Fruit fly (Drosophila melanogaster) whole organism, embryonic: ENCODE measurements around the gene Chd64.
A peak's percentile ranks its signal among the peaks of the same experiment; 100 is the strongest.

Experiments used
- Ada2b ChIP-seq: fragments of 200-800 bp; sonication (Bioruptor generic); IDR thresholded peaks from 2 replicates; pipeline ENCODE4 v1.3.6; 2022; ENCODE audit warnings: missing biosample characterization, missing genetic modification characterization
- Bgb ChIP-seq: fragments of 200-800 bp; sonication (Bioruptor generic); IDR thresholded peaks from 2 replicates; pipeline ENCODE4 v1.3.6; 2022; ENCODE audit warnings: missing biosample characterization, missing genetic modification characterization; ENCODE audit not compliant: partially characterized antibody
- CG10267 ChIP-seq: fragments of 200-800 bp; sonication (Bioruptor generic); optimal IDR thresholded peaks from 2 replicates; lab custom pipeline; 2018; ENCODE audit warnings: missing biosample characterization, mild to moderate bottlenecking, missing genetic modification characterization, moderate library complexity
- CG10565 ChIP-seq: fragments of 200-800 bp; sonication (Bioruptor generic); optimal IDR thresholded peaks from 3 replicates; lab custom pipeline; 2016; ENCODE audit warnings: missing biosample characterization, mild to moderate bottlenecking, missing genetic modification characterization
- CG12071 ChIP-seq: fragments of 200-800 bp; sonication (Bioruptor generic); optimal IDR thresholded peaks from 3 replicates; lab custom pipeline; 2018; ENCODE audit warnings: missing biosample characterization, mild to moderate bottlenecking, missing genetic modification characterization
- CG12155 ChIP-seq: fragments of 200-800 bp; sonication (Bioruptor generic); optimal IDR thresholded peaks from 3 replicates; lab custom pipeline; 2016; ENCODE audit warnings: missing biosample characterization, missing genetic modification characterization
- CG13287 ChIP-seq: fragments of 200-800 bp; sonication (Bioruptor generic); IDR thresholded peaks from 2 replicates; pipeline ENCODE4 v1.3.6; 2022; ENCODE audit warnings: missing biosample characterization, missing genetic modification characterization; ENCODE audit not compliant: partially characterized antibody
- CG14441 ChIP-seq: fragments of 200-800 bp; sonication (Bioruptor generic); IDR thresholded peaks from 2 replicates; pipeline ENCODE4 v1.3.6; 2022; ENCODE audit warnings: missing biosample characterization, missing genetic modification characterization
- CG15601 ChIP-seq: fragments of 200-800 bp; sonication (Bioruptor generic); optimal IDR thresholded peaks from 3 replicates; lab custom pipeline; 2019; ENCODE audit warnings: missing biosample characterization, mild to moderate bottlenecking, missing genetic modification characterization, moderate library complexity
- CG17186 ChIP-seq: fragments of 200-800 bp; sonication (Bioruptor generic); optimal IDR thresholded peaks from 3 replicates; lab custom pipeline; 2017; ENCODE audit warnings: missing biosample characterization, missing genetic modification reagents, missing genetic modification characterization
- CG17385 ChIP-seq: fragments of 200-800 bp; sonication (Bioruptor generic); optimal IDR thresholded peaks from 3 replicates; lab custom pipeline; 2018; ENCODE audit warnings: missing biosample characterization, mild to moderate bottlenecking, missing genetic modification characterization
- CG2116 ChIP-seq: fragments of 200-800 bp; sonication (Bioruptor generic); optimal IDR thresholded peaks from 3 replicates; lab custom pipeline; 2018; ENCODE audit warnings: missing biosample characterization, mild to moderate bottlenecking, missing genetic modification characterization
- CG31224 ChIP-seq: fragments of 200-800 bp; sonication (Bioruptor generic); IDR thresholded peaks from 2 replicates; pipeline ENCODE4 v1.3.6; 2022; ENCODE audit warnings: missing biosample characterization, missing genetic modification characterization
- CG6254 ChIP-seq: fragments of 200-800 bp; sonication (Bioruptor generic); optimal IDR thresholded peaks from 3 replicates; lab custom pipeline; 2017; ENCODE audit warnings: mild to moderate bottlenecking, missing biosample characterization, missing genetic modification reagents, missing genetic modification characterization
- CG8944 ChIP-seq: fragments of 200-800 bp; sonication (Bioruptor generic); optimal IDR thresholded peaks from 3 replicates; lab custom pipeline; 2016; ENCODE audit warnings: missing biosample characterization, missing genetic modification characterization
- CG9876 ChIP-seq: fragments of 200-800 bp; sonication (Bioruptor generic); optimal IDR thresholded peaks from 2 replicates; lab custom pipeline; 2016; ENCODE audit warnings: missing biosample characterization, missing genetic modification characterization
- CTCF ChIP-seq: fragments of 200-800 bp; sonication (Bioruptor generic); optimal IDR thresholded peaks from 2 replicates; lab custom pipeline; 2017; ENCODE audit warnings: missing biosample characterization, mild to moderate bottlenecking, missing genetic modification characterization, moderate library complexity
- Chrac-16 ChIP-seq: fragments of 200-800 bp; sonication (Bioruptor generic); optimal IDR thresholded peaks from 3 replicates; lab custom pipeline; 2016; ENCODE audit warnings: missing biosample characterization, missing genetic modification characterization
- Dfd ChIP-seq, 2 experiments: fragments of >200 bp; optimal IDR thresholded peaks; 2 replicates each; lab custom pipeline; 2017; ENCODE audit warnings: missing biosample characterization in 2 of 2, missing genetic modification characterization in 2 of 2
- Drgx ChIP-seq: fragments of 200-800 bp; sonication (Bioruptor generic); IDR thresholded peaks from 2 replicates; pipeline ENCODE4 v1.3.6; 2022; ENCODE audit warnings: missing biosample characterization, missing genetic modification characterization
- E2f1 ChIP-seq: fragments of 200-800 bp; sonication (Bioruptor generic); IDR thresholded peaks from 2 replicates; pipeline ENCODE4 v1.3.6; 2022; ENCODE audit warnings: missing biosample characterization, missing genetic modification characterization
- E2f2 ChIP-seq: fragments of 200-800 bp; sonication (Bioruptor generic); IDR thresholded peaks from 2 replicates; pipeline ENCODE4 v1.3.6; 2022; ENCODE audit warnings: missing biosample characterization, missing genetic modification characterization
- Ets97D ChIP-seq: fragments of 200-800 bp; sonication (Bioruptor generic); optimal IDR thresholded peaks from 3 replicates; lab custom pipeline; 2016; ENCODE audit warnings: missing biosample characterization, missing genetic modification characterization
- HLH54F ChIP-seq: fragments of 200-800 bp; sonication (Bioruptor generic); optimal IDR thresholded peaks from 3 replicates; lab custom pipeline; 2016; ENCODE audit warnings: missing biosample characterization, missing genetic modification characterization
- Med ChIP-seq: fragments of 200-800 bp; sonication (Bioruptor generic); peaks from one replicate; lab custom pipeline; 2016; ENCODE audit warnings: missing biosample characterization, missing genetic modification characterization, mild to moderate bottlenecking, inconsistent platforms, moderate library complexity
- Mes4 ChIP-seq: fragments of 200-800 bp; sonication (Bioruptor generic); optimal IDR thresholded peaks from 2 replicates; lab custom pipeline; 2016; ENCODE audit warnings: missing biosample characterization, missing genetic modification characterization
- Sox100B ChIP-seq: fragments of 200-800 bp; sonication (Bioruptor generic); optimal IDR thresholded peaks from 3 replicates; lab custom pipeline; 2018; ENCODE audit warnings: missing biosample characterization, mild to moderate bottlenecking, missing genetic modification characterization
- Trl ChIP-seq, 3 experiments: fragments of >200 bp in 2 of 3; fragments of 200-800 bp in 1 of 3; sonication (Bioruptor generic) in 1 of 3; optimal IDR thresholded peaks; 2 replicates in 1 of 3; 3 replicates in 2 of 3; lab custom pipeline; 2016 to 2017; ENCODE audit warnings: missing biosample characterization in 1 of 3, missing genetic modification characterization in 1 of 3
- Xrp1 ChIP-seq: fragments of 200-800 bp; sonication (Bioruptor generic); IDR thresholded peaks from 2 replicates; pipeline ENCODE4 v1.3.6; 2022; ENCODE audit warnings: missing biosample characterization, missing genetic modification characterization
- bigmax ChIP-seq: fragments of 200-800 bp; sonication (Bioruptor generic); optimal IDR thresholded peaks from 2 replicates; lab custom pipeline; 2018; ENCODE audit warnings: missing biosample characterization, mild to moderate bottlenecking, missing genetic modification characterization
- btn ChIP-seq: fragments of 200-800 bp; sonication (Bioruptor generic); optimal IDR thresholded peaks from 2 replicates; lab custom pipeline; 2016; ENCODE audit warnings: missing biosample characterization, missing genetic modification characterization
- chm ChIP-seq: fragments of 200-800 bp; sonication (Bioruptor generic); IDR thresholded peaks from 2 replicates; pipeline ENCODE4 v1.3.6; 2022; ENCODE audit warnings: missing biosample characterization, missing genetic modification characterization
- ewg ChIP-seq: fragments of 200-800 bp; sonication (Bioruptor generic); optimal IDR thresholded peaks from 3 replicates; lab custom pipeline; 2017; ENCODE audit warnings: mild to moderate bottlenecking, missing biosample characterization, missing genetic modification reagents, missing genetic modification characterization
- gfzf ChIP-seq: fragments of 200-800 bp; sonication (Bioruptor generic); optimal IDR thresholded peaks from 2 replicates; lab custom pipeline; 2016; ENCODE audit warnings: missing biosample characterization, mild to moderate bottlenecking, missing genetic modification characterization, moderate library complexity
- h ChIP-seq: fragments of >200 bp; optimal IDR thresholded peaks from 2 replicates; lab custom pipeline; 2017
- ham ChIP-seq: fragments of 200-800 bp; sonication (Bioruptor generic); IDR thresholded peaks from 2 replicates; pipeline ENCODE4 v1.3.6; 2022; ENCODE audit warnings: missing biosample characterization, missing genetic modification characterization
- her ChIP-seq: fragments of 200-800 bp; sonication (Bioruptor generic); optimal IDR thresholded peaks from 2 replicates; lab custom pipeline; 2016; ENCODE audit warnings: missing biosample characterization, missing genetic modification characterization
- insv ChIP-seq, 2 experiments: fragments of 200-800 bp; sonication (Bioruptor generic); optimal IDR thresholded peaks; 3 replicates each; lab custom pipeline; 2016 to 2018; ENCODE audit warnings: missing biosample characterization in 2 of 2, missing genetic modification characterization in 2 of 2
- kay ChIP-seq: fragments of 200-800 bp; sonication (Bioruptor generic); optimal IDR thresholded peaks from 2 replicates; lab custom pipeline; 2016; ENCODE audit warnings: missing biosample characterization, missing genetic modification characterization
- lbe ChIP-seq: fragments of 200-800 bp; sonication (Bioruptor generic); optimal IDR thresholded peaks from 2 replicates; lab custom pipeline; 2016; ENCODE audit warnings: missing biosample characterization, mild to moderate bottlenecking, missing genetic modification characterization
- nau ChIP-seq: fragments of 200-800 bp; sonication (Bioruptor generic); optimal IDR thresholded peaks from 3 replicates; lab custom pipeline; 2017; ENCODE audit warnings: missing biosample characterization, mild to moderate bottlenecking, missing genetic modification characterization, missing genetic modification reagents
- nerfin-1 ChIP-seq: fragments of 200-800 bp; sonication (Bioruptor generic); optimal IDR thresholded peaks from 3 replicates; lab custom pipeline; 2019; ENCODE audit warnings: missing biosample characterization, mild to moderate bottlenecking, missing genetic modification characterization, moderate library complexity
- pfk ChIP-seq: fragments of 200-800 bp; sonication (Bioruptor generic); optimal IDR thresholded peaks from 2 replicates; lab custom pipeline; 2018; ENCODE audit warnings: missing biosample characterization, mild to moderate bottlenecking, missing genetic modification characterization, moderate library complexity
- salm ChIP-seq: fragments of 200-800 bp; sonication (Bioruptor generic); optimal IDR thresholded peaks from 2 replicates; lab custom pipeline; 2018; ENCODE audit warnings: missing biosample characterization, mild to moderate bottlenecking, missing genetic modification characterization
- sc ChIP-seq, 3 experiments: fragments of >200 bp in 2 of 3; fragments of 200-800 bp in 1 of 3; sonication (Bioruptor generic) in 1 of 3; optimal IDR thresholded peaks; 2 replicates in 2 of 3; 3 replicates in 1 of 3; lab custom pipeline; 2017; ENCODE audit warnings: mild to moderate bottlenecking in 1 of 3, missing biosample characterization in 1 of 3, missing genetic modification characterization in 1 of 3, missing genetic modification reagents in 1 of 3
- sug ChIP-seq: fragments of 200-800 bp; optimal IDR thresholded peaks from 2 replicates; lab custom pipeline; 2019; ENCODE audit warnings: missing biosample characterization, mild to moderate bottlenecking, missing genetic modification characterization, moderate library complexity
- wor ChIP-seq: fragments of 200-800 bp; sonication (Bioruptor generic); IDR thresholded peaks from 2 replicates; pipeline ENCODE4 v1.3.6; 2022; ENCODE audit warnings: missing biosample characterization, missing genetic modification characterization
- zen ChIP-seq: fragments of 200-800 bp; sonication (Bioruptor generic); optimal IDR thresholded peaks from 3 replicates; lab custom pipeline; 2018; ENCODE audit warnings: missing biosample characterization, mild to moderate bottlenecking, missing genetic modification characterization, moderate library complexity
- zfh1 ChIP-seq: fragments of 200-800 bp; sonication (Bioruptor generic); IDR thresholded peaks from 3 replicates; pipeline ENCODE4 v1.3.6; 2022; ENCODE audit warnings: missing biosample characterization, missing genetic modification characterization

Chd64 gene

DNA sequence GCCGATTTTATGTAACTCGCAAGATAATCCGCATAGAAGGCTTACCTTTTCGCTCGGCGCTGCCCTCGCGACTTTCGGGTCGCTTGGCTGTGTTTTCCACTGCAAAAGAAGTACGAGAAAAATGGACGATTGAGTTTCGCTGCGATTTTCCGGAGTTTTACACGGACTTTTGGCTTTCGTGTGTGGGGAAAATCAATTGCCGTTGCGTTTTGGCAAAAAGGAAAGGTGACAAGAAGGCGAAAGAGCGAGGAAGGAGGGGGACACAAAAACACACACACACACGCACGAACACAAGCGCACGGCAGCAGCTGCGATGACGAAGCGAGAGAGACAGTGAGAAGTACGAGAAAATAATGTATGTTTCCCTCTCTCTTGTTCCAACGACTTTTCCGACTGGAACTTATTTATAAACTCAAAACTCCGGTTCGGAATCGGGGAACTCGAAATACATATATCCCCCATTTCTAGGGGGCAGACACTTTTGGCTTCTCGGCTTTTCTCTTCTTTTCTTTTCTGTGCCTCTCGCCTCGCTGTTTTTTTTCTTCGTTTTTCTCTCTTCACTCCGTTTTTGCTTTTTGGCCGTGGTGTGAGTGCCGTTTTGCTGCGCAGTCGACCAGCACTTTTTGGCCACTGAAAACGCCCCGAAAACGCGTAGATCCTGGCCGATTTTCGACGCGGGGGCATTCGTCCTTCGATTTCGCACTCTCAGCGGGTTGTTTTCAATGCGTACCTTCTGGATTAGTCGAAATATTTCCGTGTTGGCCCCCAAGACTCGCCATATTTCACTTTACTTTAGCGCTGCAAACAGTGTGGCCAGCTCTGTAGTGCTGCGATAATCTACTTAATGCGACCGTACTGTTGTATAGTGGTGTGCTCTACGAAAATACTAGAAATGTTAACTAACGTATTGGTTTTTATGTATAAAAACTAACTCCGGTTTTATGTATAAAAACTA, 11.8 kb upstream of the Chd64 start, which contains the start of gene ens (continued):
- TF ChIP-seq h (lab: Kevin White, UChicago) (no peak), CG31224 (GFP tag; lab: Robert Waterston, UW) (no peak), zen (tag; lab: Kevin White, UChicago) (no peak), chm (GFP tag; lab: Robert Waterston, UW) (peak; percentile 10; the same call in 1 of the 2 replicates), ham (GFP tag; lab: Robert Waterston, UW) (no peak), ewg (GFP tag; lab: Kevin White, UChicago) (peak; percentile 15), CG15601 (tag; lab: Kevin White, UChicago) (no peak), sug (peak; percentile 36), HLH54F (no peak), CTCF (no peak), sc (optimal IDR thresholded peaks at IDR 0.05; lab: Kevin White, UChicago) (no peak), sc (GFP tag; optimal IDR thresholded peaks at IDR 0.05; lab: Kevin White, UChicago) (no peak), her (GFP tag; lab: Kevin White, UChicago) (no peak), CG2116 (GFP tag; lab: Kevin White, UChicago) (no peak), CG10565 (GFP tag; lab: Kevin White, UChicago) (no peak), nau (GFP tag; lab: Kevin White, UChicago) (no peak), CG13287 (GFP tag; lab: Robert Waterston, UW) (no peak), CG6254 (no peak), bigmax (GFP tag; lab: Kevin White, UChicago) (no peak), Ada2b (GFP tag; lab: Robert Waterston, UW) (no peak), wor (no peak), salm (tag; lab: Kevin White, UChicago) (peak; percentile 24), E2f2 (peak; percentile 42; the same call in 1 of the 2 replicates), CG10267 (tag; lab: Kevin White, UChicago) (peak; percentile 2), Mes4 (GFP tag; lab: Kevin White, UChicago) (no peak), Sox100B (GFP tag; lab: Kevin White, UChicago) (no peak), Bgb (GFP tag; lab: Robert Waterston, UW) (peak; percentile 51), E2f1 (GFP tag; lab: Robert Waterston, UW) (no peak), kay (GFP tag; lab: Kevin White, UChicago) (peak; percentile 37), lbe (no peak), Med (GFP tag; lab: Kevin White, UChicago) (peak; percentile 64), nerfin-1 (tag; lab: Kevin White, UChicago) (no peak), CG14441 (GFP tag; lab: Robert Waterston, UW) (no peak), CG8944 (GFP tag; lab: Kevin White, UChicago) (no peak), Dfd (GFP tag; optimal IDR thresholded peaks at IDR 0.05; lab: Kevin White, UChicago) (no peak), zfh1 (0 out of 3 replicates have a peak, but pooled peaks have one; percentile 24), CG12155 (GFP tag; lab: Kevin White, UChicago) (no peak), btn (GFP tag; lab: Kevin White, UChicago) (no peak), CG9876 (GFP tag; lab: Kevin White, UChicago) (no peak), CG17186 (GFP tag; lab: Kevin White, UChicago) (peak; percentile 39), pfk (no peak), Drgx (GFP tag; lab: Robert Waterston, UW) (0 out of 2 replicates have a peak, but pooled peaks have one; percentile 28), insv (GFP tag; optimal IDR thresholded peaks at IDR 0.05; lab: Kevin White, UChicago) (peak in 1 of 2 experiments; percentile 52), gfzf (GFP tag; lab: Kevin White, UChicago) (peak; percentile 91), Chrac-16 (GFP tag; lab: Kevin White, UChicago) (no peak), Ets97D (GFP tag; lab: Kevin White, UChicago) (peak; percentile 28), CG12071 (GFP tag; lab: Kevin White, UChicago) (no peak), CG17385 (peak; percentile 20), Trl (optimal IDR thresholded peaks at IDR 0.05; lab: Kevin White, UChicago) (peak; percentile 69 to 93), Trl (GFP tag; optimal IDR thresholded peaks at IDR 0.05; lab: Kevin White, UChicago) (no peak), Xrp1 (no peak)
